Fruit fly (Drosophila melanogaster): Measurements from ENCODE around the gene CG8813.
A peak's percentile ranks its signal among the peaks of the same experiment; 100 is the strongest.

Gene CG8813

dm6 chr2L:2872968-2873728 is 3.7 kb downstream of the CG8813 start (continued):
- TF ChIP-seq sens (GFP tag): peak; percentile 85
- TF ChIP-seq D19A (tag; optimal IDR thresholded peaks at IDR 0.05): peak; percentile 1
- peak; percentile 41 for TF ChIP-seq CG15269 (tag; optimal IDR thresholded peaks at IDR 0.05)
- TF ChIP-seq sd (tag; optimal IDR thresholded peaks at IDR 0.05): peak; percentile 23
- TF ChIP-seq stc (GFP tag; IDR thresholded peaks at IDR 0.05): peak; percentile 42
- TF ChIP-seq CG1024 (GFP tag; IDR thresholded peaks at IDR 0.05): 0 out of 2 replicates have a peak, but pooled peaks have one; percentile 23
- TF ChIP-seq CG4424 (GFP tag; optimal IDR thresholded peaks at IDR 0.05): peak; percentile 14
- TF ChIP-seq Side (GFP tag; optimal IDR thresholded peaks at IDR 0.05): peak; percentile 17
- no peak for TF ChIP-seq CG2875 (GFP tag; optimal IDR thresholded peaks at IDR 0.05)
- TF ChIP-seq tup (GFP tag; optimal IDR thresholded peaks at IDR 0.05): no peak
- TF ChIP-seq lilli (GFP tag; optimal IDR thresholded peaks at IDR 0.05): peak; percentile 67
- TF ChIP-seq zfh2 (GFP tag; optimal IDR thresholded peaks at IDR 0.05): no peak
- peak; percentile 49; the same call in 2 of the 3 replicates for TF ChIP-seq row (GFP tag; IDR thresholded peaks at IDR 0.05)
- peak; percentile 33 for TF ChIP-seq CG8089 (GFP tag; optimal IDR thresholded peaks at IDR 0.05)
- TF ChIP-seq ERR (GFP tag; optimal IDR thresholded peaks at IDR 0.05): peak; percentile 11
- TF ChIP-seq Hr3 (GFP tag; optimal IDR thresholded peaks at IDR 0.05): no peak
- TF ChIP-seq Oli (tag; optimal IDR thresholded peaks at IDR 0.05): peak; percentile 16
- TF ChIP-seq Xrp1 (GFP tag; IDR thresholded peaks at IDR 0.05): peak; percentile 43; the same call in 1 of the 2 replicates
- TF ChIP-seq E2f2 (GFP tag; IDR thresholded peaks at IDR 0.05): peak; percentile 10; the same call in 1 of the 2 replicates
- TF ChIP-seq sim (GFP tag; IDR thresholded peaks at IDR 0.05): no peak
- peak; percentile 11; the same call in 1 of the 2 replicates for TF ChIP-seq vvl (GFP tag; IDR thresholded peaks at IDR 0.05)
- peak; percentile 40 for TF ChIP-seq gem (tag; optimal IDR thresholded peaks at IDR 0.05)
- 0 out of 2 replicates have a peak, but pooled peaks have one; percentile 6 for TF ChIP-seq sob (GFP tag; IDR thresholded peaks at IDR 0.05)
- TF ChIP-seq dmrt99B (tag; optimal IDR thresholded peaks at IDR 0.05): peak; percentile 33
- peak; percentile 14 for TF ChIP-seq ind (GFP tag; optimal IDR thresholded peaks at IDR 0.05)
- peak; percentile 49 for TF ChIP-seq CG32532 (GFP tag; IDR thresholded peaks at IDR 0.05)
- TF ChIP-seq CG11504 (tag; optimal IDR thresholded peaks at IDR 0.05): peak; percentile 39
- TF ChIP-seq sr (GFP tag; IDR thresholded peaks at IDR 0.05): peak; percentile 66; the same call in 1 of the 3 replicates
- 0 out of 2 replicates have a peak, but pooled peaks have one; percentile 34 for TF ChIP-seq HLH3B (GFP tag; IDR thresholded peaks at IDR 0.05)
- TF ChIP-seq chm (GFP tag; IDR thresholded peaks at IDR 0.05): 0 out of 2 replicates have a peak, but pooled peaks have one; percentile 29
- peak; percentile 21 for TF ChIP-seq CG4328 (GFP tag; optimal IDR thresholded peaks at IDR 0.05)
- peak; percentile 20 for TF ChIP-seq CG7556 (GFP tag; optimal IDR thresholded peaks at IDR 0.05)
- peak; percentile 38 for TF ChIP-seq CG3281 (GFP tag; optimal IDR thresholded peaks at IDR 0.05)
- peak; percentile 44; the same call in 1 of the 2 replicates for TF ChIP-seq Ptx1 (GFP tag; IDR thresholded peaks at IDR 0.05)
- TF ChIP-seq CG18599 (GFP tag; optimal IDR thresholded peaks at IDR 0.05): peak; percentile 25
- peak; percentile 58 for TF ChIP-seq Rfx (GFP tag; IDR thresholded peaks at IDR 0.05)
- no peak for TF ChIP-seq dm (GFP tag; optimal IDR thresholded peaks at IDR 0.05)
- peak; percentile 33; the same call in 1 of the 2 replicates for TF ChIP-seq al (GFP tag; IDR thresholded peaks at IDR 0.05)
- peak; percentile 31; the same call in 1 of the 2 replicates for TF ChIP-seq Taf1 (GFP tag; IDR thresholded peaks at IDR 0.05)
- TF ChIP-seq kay (GFP tag; optimal IDR thresholded peaks at IDR 0.05): peak; percentile 78
- TF ChIP-seq Sox102F (GFP tag; optimal IDR thresholded peaks at IDR 0.05): peak; percentile 38
- TF ChIP-seq CG4854 (GFP tag; optimal IDR thresholded peaks at IDR 0.05): no peak
- no peak for TF ChIP-seq H2.0 (GFP tag; IDR thresholded peaks at IDR 0.05)
- no peak for TF ChIP-seq psq (GFP tag; optimal IDR thresholded peaks at IDR 0.05)
- TF ChIP-seq Bteb2 (GFP tag; optimal IDR thresholded peaks at IDR 0.05): no peak
- peak; percentile 23; the same call in 1 of the 2 replicates for TF ChIP-seq lmd (GFP tag; IDR thresholded peaks at IDR 0.05)
- TF ChIP-seq knrl (GFP tag; IDR thresholded peaks at IDR 0.05; ENCODE audit: partially characterized antibody): no peak
- TF ChIP-seq dpn (GFP tag; optimal IDR thresholded peaks at IDR 0.05): peak in 1 of 2 experiments; percentile 31
- peak; percentile 10 for TF ChIP-seq CG33213 (GFP tag; optimal IDR thresholded peaks at IDR 0.05)
